Worm (Caenorhabditis elegans) whole organism, L3 larva: ENCODE data around the gene F16G10.11.

Experiments
- ceh-9 ChIP-seq: sonication (generic microtip); optimal IDR thresholded peaks from 2 replicates; lab custom pipeline; 2018; ENCODE audit warnings: missing biosample characterization, missing genetic modification characterization
- skn-1 ChIP-seq: fragments of 150-350 bp; optimal IDR thresholded peaks from 2 replicates; lab custom pipeline; 2014; ENCODE audit warnings: missing biosample characterization, missing genetic modification characterization

- no peak for TF ChIP-seq skn-1 (tag; lab: Kevin White, UChicago)
- no peak for TF ChIP-seq ceh-9 (tag; lab: Kevin White, UChicago)
Measured at ce11 chrII:2372090-2372489, 21.6 kb downstream of the F16G10.11 start, which contains the start of gene F16G10.3.
